Fruit fly (Drosophila melanogaster): Measurements from ENCODE around the gene heca.

Gene heca

dm6 chr3R:30388215-30388871 is 110.6 kb downstream of the heca start (continued):
- TF ChIP-seq bsh (GFP tag; optimal IDR thresholded peaks at IDR 0.05) (peak; percentile 86 to 94), fd96Cb (tag; optimal IDR thresholded peaks at IDR 0.05) (peak; percentile 95), PHDP (tag; optimal IDR thresholded peaks at IDR 0.05) (peak; percentile 91), unc-4 (GFP tag; IDR thresholded peaks at IDR 0.05; ENCODE audit: partially characterized antibody) (no peak), CG2678 (tag; optimal IDR thresholded peaks at IDR 0.05) (peak; percentile 98), gcm2 (GFP tag; optimal IDR thresholded peaks at IDR 0.05) (peak; percentile 54), CG6272 (GFP tag; IDR thresholded peaks at IDR 0.05) (peak; percentile 85), CG3847 (GFP tag; IDR thresholded peaks at IDR 0.05) (peak; percentile 91), bowl (GFP tag; IDR thresholded peaks at IDR 0.05) (peak; percentile 80), CG15514 (GFP tag; optimal IDR thresholded peaks at IDR 0.05) (peak; percentile 83), HHEX (GFP tag; optimal IDR thresholded peaks at IDR 0.05) (peak; percentile 95), lilli (GFP tag; optimal IDR thresholded peaks at IDR 0.05) (peak; percentile 97), Sry-δ (GFP tag; optimal IDR thresholded peaks at IDR 0.05) (peak; percentile 70), ara (GFP tag; IDR thresholded peaks at IDR 0.05) (peak; percentile 81), CG6689 (GFP tag; IDR thresholded peaks at IDR 0.05) (peak; percentile 93), Usf (GFP tag; optimal IDR thresholded peaks at IDR 0.05) (peak; percentile 99), Oli (tag; optimal IDR thresholded peaks at IDR 0.05) (peak; percentile 98), Atf6 (GFP tag; IDR thresholded peaks at IDR 0.05) (peak; percentile 82), CG16813 (GFP tag; IDR thresholded peaks at IDR 0.05; ENCODE audit: partially characterized antibody) (0 out of 3 replicates have a peak, but pooled peaks have one; percentile 13), ttk (GFP tag; IDR thresholded peaks at IDR 0.05) (peak; percentile 88), CG33213 (GFP tag; optimal IDR thresholded peaks at IDR 0.05) (peak; percentile 94), emc (GFP tag; optimal IDR thresholded peaks at IDR 0.05) (peak; percentile 96), CG6813 (GFP tag; optimal IDR thresholded peaks at IDR 0.05) (peak; percentile 91), sisA (GFP tag; IDR thresholded peaks at IDR 0.05) (peak; percentile 86), CG15601 (tag; optimal IDR thresholded peaks at IDR 0.05) (peak; percentile 89), CG1233 (GFP tag; optimal IDR thresholded peaks at IDR 0.05) (peak; percentile 97), stwl (tag; optimal IDR thresholded peaks at IDR 0.05) (peak; percentile 33), sob (GFP tag; IDR thresholded peaks at IDR 0.05) (peak; percentile 85), Six4 (GFP tag; optimal IDR thresholded peaks at IDR 0.05) (peak; percentile 96), twi (tag; optimal IDR thresholded peaks at IDR 0.05) (peak; percentile 93), CG12769 (tag; optimal IDR thresholded peaks at IDR 0.05) (peak; percentile 94), az2 (GFP tag; optimal IDR thresholded peaks at IDR 0.05) (peak; percentile 97), Ets97D (GFP tag; optimal IDR thresholded peaks at IDR 0.05) (peak; percentile 83), croc (GFP tag; conservative IDR thresholded peaks at IDR 0.05) (peak; percentile 91), fu2 (GFP tag; optimal IDR thresholded peaks at IDR 0.05) (peak; percentile 98), CkIIα-i1 (GFP tag; IDR thresholded peaks at IDR 0.05) (no peak), sqz (GFP tag; optimal IDR thresholded peaks at IDR 0.05) (peak; percentile 94), CG30431 (GFP tag; optimal IDR thresholded peaks at IDR 0.05) (peak; percentile 93), maf-S (GFP tag; optimal IDR thresholded peaks at IDR 0.05) (peak; percentile 95), CG10274 (GFP tag; optimal IDR thresholded peaks at IDR 0.05) (peak; percentile 95), Ravus (GFP tag; IDR thresholded peaks at IDR 0.05) (peak; percentile 44), CG31388 (GFP tag; optimal IDR thresholded peaks at IDR 0.05) (peak; percentile 86), CG8765 (GFP tag; IDR thresholded peaks at IDR 0.05) (peak; percentile 74; the same call in 1 of the 2 replicates), CG2712 (tag; optimal IDR thresholded peaks at IDR 0.05) (peak; percentile 94), CG17568 (GFP tag; optimal IDR thresholded peaks at IDR 0.05) (peak; percentile 72), Jarid2 (GFP tag; optimal IDR thresholded peaks at IDR 0.05) (peak; percentile 79), BEAF-32 (GFP tag; optimal IDR thresholded peaks at IDR 0.05) (peak; percentile 36), cg (GFP tag; optimal IDR thresholded peaks at IDR 0.05) (peak; percentile 83), insv (GFP tag; optimal IDR thresholded peaks at IDR 0.05) (peak; percentile 64 to 82)
